Worm (Caenorhabditis elegans) whole organism, early embryonic: ENCODE results near the gene nspb-8.

Experiments used
- F13C5.2 ChIP-seq: sonication (generic microtip); optimal IDR thresholded peaks from 2 replicates; lab custom pipeline; 2017; ENCODE audit warnings: mild to moderate bottlenecking, missing genetic modification characterization, inconsistent platforms, missing compliant biosample characterization
- ama-1 ChIP-seq: fragments of 150-350 bp; optimal IDR thresholded peaks from 2 replicates; lab custom pipeline; 2014
- ceh-13 ChIP-seq: fragments of 200-800 bp; sonication (Bioruptor generic); optimal IDR thresholded peaks from 2 replicates; lab custom pipeline; 2018; ENCODE audit warnings: mild to moderate bottlenecking, missing genetic modification characterization, missing compliant biosample characterization
- ceh-36 ChIP-seq: sonication (generic microtip); optimal IDR thresholded peaks from 2 replicates; lab custom pipeline; 2016; ENCODE audit warnings: missing genetic modification characterization, inconsistent platforms, missing compliant biosample characterization
- hmbx-1 ChIP-seq: sonication (generic microtip); optimal IDR thresholded peaks from 2 replicates; lab custom pipeline; 2016; ENCODE audit warnings: mild to moderate bottlenecking, missing genetic modification characterization, missing compliant biosample characterization
- hmg-4 ChIP-seq: fragments of 200-800 bp; sonication (Bioruptor generic); optimal IDR thresholded peaks from 2 replicates; lab custom pipeline; 2018; ENCODE audit warnings: mild to moderate bottlenecking, missing genetic modification characterization, missing compliant biosample characterization
- hnd-1 ChIP-seq: sonication (generic microtip); optimal IDR thresholded peaks from 2 replicates; lab custom pipeline; 2016; ENCODE audit warnings: missing genetic modification characterization, missing compliant biosample characterization
- pes-1 ChIP-seq: fragments of 200-800 bp; sonication (Bioruptor generic); IDR thresholded peaks from 2 replicates; pipeline ENCODE4 v1.3.6; 2022; ENCODE audit warnings: missing genetic modification reagents, missing genetic modification characterization, missing compliant biosample characterization
- scrt-1 ChIP-seq: fragments of 200-800 bp; sonication (Bioruptor generic); IDR thresholded peaks from 2 replicates; pipeline ENCODE4 v1.3.6; 2022; ENCODE audit warnings: missing genetic modification characterization, missing compliant biosample characterization
- sea-1 ChIP-seq: fragments of 200-800 bp; sonication (Bioruptor generic); conservative IDR thresholded peaks from 2 replicates; pipeline ENCODE4 v1.3.6; 2022; ENCODE audit warnings: missing genetic modification characterization, missing compliant biosample characterization
- tbx-11 ChIP-seq: fragments of 200-800 bp; sonication (Bioruptor generic); IDR thresholded peaks from 2 replicates; pipeline ENCODE4 v1.3.6; 2022; ENCODE audit warnings: missing genetic modification characterization, missing compliant biosample characterization
- tbx-37 ChIP-seq: fragments of 200-800 bp; sonication (Bioruptor generic); conservative IDR thresholded peaks from 2 replicates; pipeline ENCODE4 v1.3.6; 2022; ENCODE audit warnings: missing genetic modification reagents, missing genetic modification characterization, missing compliant biosample characterization
- tra-4 ChIP-seq: sonication (generic microtip); optimal IDR thresholded peaks from 2 replicates; lab custom pipeline; 2017; ENCODE audit warnings: missing genetic modification characterization, missing compliant biosample characterization

DNA sequence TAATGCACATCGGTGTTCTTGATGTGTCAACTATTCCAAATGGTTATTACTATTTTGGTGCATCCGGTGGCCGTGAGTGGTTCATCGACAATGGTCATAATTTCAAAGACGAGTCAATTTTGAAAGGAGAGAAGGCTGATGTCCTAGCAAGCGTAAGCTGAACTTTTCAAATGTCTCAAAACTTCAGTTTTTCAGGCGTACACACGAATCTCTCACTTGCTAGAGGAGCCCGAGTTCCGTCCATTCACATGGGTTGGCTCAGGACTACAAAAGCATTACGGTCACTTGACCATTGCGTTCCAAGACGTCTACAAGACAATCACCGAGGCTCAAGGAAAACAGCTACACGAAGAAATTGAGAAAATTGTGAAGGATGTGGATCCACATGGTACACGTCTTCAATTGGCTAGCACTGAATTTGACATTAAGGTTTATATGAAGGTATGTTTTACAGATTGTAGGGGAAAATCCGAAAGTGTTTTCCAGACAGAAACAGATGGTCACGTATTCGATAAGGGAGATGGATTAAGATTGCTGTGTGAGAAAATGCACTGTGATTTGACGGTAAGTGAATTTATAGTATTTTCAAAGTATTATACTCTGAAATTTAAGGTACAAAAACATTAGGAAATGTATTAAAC is 29.0 kb upstream of the nspb-8 start:
- TF ChIP-seq ama-1 (lab: Kevin White, UChicago): no peak
- no peak for TF ChIP-seq tra-4
- TF ChIP-seq hmbx-1 (tag; lab: Kevin White, UChicago): no peak
- TF ChIP-seq pes-1 (GFP tag; lab: Robert Waterston, UW): no peak
- no peak for TF ChIP-seq ceh-13 (GFP tag; lab: Kevin White, UChicago)
- TF ChIP-seq tbx-11: no peak
- TF ChIP-seq sea-1 (GFP tag; lab: Robert Waterston, UW): no peak
- no peak for TF ChIP-seq hmg-4
- TF ChIP-seq scrt-1 (GFP tag; lab: Robert Waterston, UW): no peak
- no peak for TF ChIP-seq tbx-37
- TF ChIP-seq F13C5.2 (tag; lab: Kevin White, UChicago): no peak
- no peak for TF ChIP-seq hnd-1
- no peak for TF ChIP-seq ceh-36 (tag; lab: Kevin White, UChicago)
